Worm (Caenorhabditis elegans) whole organism, mixed stage, embryonic: ENCODE data around the gene F13D12.5.

Experiments
- elt-1 ChIP-seq: sonication (generic microtip); optimal IDR thresholded peaks from 2 replicates; lab custom pipeline; 2017; ENCODE audit warnings: missing genetic modification characterization, mild to moderate bottlenecking, missing compliant biosample characterization, antibody characterized with exemption, moderate library complexity, borderline replicate concordance; ENCODE audit not compliant: insufficient read depth
- elt-3 ChIP-seq: fragments of 150-350 bp; optimal IDR thresholded peaks from 2 replicates; lab custom pipeline; 2014; ENCODE audit warnings: missing biosample characterization, missing genetic modification characterization
- nhr-12 ChIP-seq: fragments of 150-350 bp; optimal IDR thresholded peaks from 2 replicates; lab custom pipeline; 2014; ENCODE audit warnings: missing biosample characterization, missing genetic modification characterization
- nhr-28 ChIP-seq: fragments of 150-350 bp; optimal IDR thresholded peaks from 2 replicates; lab custom pipeline; 2014; ENCODE audit warnings: missing biosample characterization, missing genetic modification characterization
- pha-4 ChIP-seq: fragments of 150-350 bp; optimal IDR thresholded peaks from 2 replicates; lab custom pipeline; 2018; ENCODE audit warnings: missing biosample characterization, missing genetic modification reagents, missing genetic modification characterization
- sptf-1 ChIP-seq: sonication (generic microtip); optimal IDR thresholded peaks from 2 replicates; lab custom pipeline; 2017; ENCODE audit warnings: mild to moderate bottlenecking, missing genetic modification characterization, moderate library complexity, missing compliant biosample characterization
- unc-39 ChIP-seq: fragments of 150-350 bp; optimal IDR thresholded peaks from 2 replicates; lab custom pipeline; 2014; ENCODE audit warnings: missing biosample characterization, missing genetic modification characterization
- ztf-11 ChIP-seq: fragments of 150-350 bp; optimal IDR thresholded peaks from 2 replicates; lab custom pipeline; 2014; ENCODE audit warnings: missing biosample characterization, missing genetic modification characterization

- TF ChIP-seq nhr-28 (tag; lab: Kevin White, UChicago) (no peak), pha-4 (tag; lab: Kevin White, UChicago) (no peak), elt-1 (no peak), unc-39 (tag; lab: Kevin White, UChicago) (no peak), nhr-12 (tag; lab: Kevin White, UChicago) (no peak), elt-3 (tag; lab: Kevin White, UChicago) (no peak), sptf-1 (tag; lab: Kevin White, UChicago) (no peak), ztf-11 (no peak)
Observed at ce11 chrII:11721604-11722003, 5.0 kb upstream of the F13D12.5 start.
